Fruit fly (Drosophila melanogaster) whole organism, embryonic: ENCODE results near the gene Bhmt.
A peak's percentile ranks its signal among the peaks of the same experiment; 100 is the strongest.

Experiments
- CG1024 ChIP-seq: fragments of 200-800 bp; sonication (Bioruptor generic); IDR thresholded peaks from 2 replicates; pipeline ENCODE4 v1.3.6; 2022; ENCODE audit warnings: missing biosample characterization, missing genetic modification characterization
- CG10462 ChIP-seq: fragments of 200-800 bp; sonication (Bioruptor generic); optimal IDR thresholded peaks from 2 replicates; lab custom pipeline; 2016; ENCODE audit warnings: missing biosample characterization, missing genetic modification characterization
- CG12219 ChIP-seq: fragments of 200-800 bp; sonication (Bioruptor generic); optimal IDR thresholded peaks from 3 replicates; lab custom pipeline; 2018; ENCODE audit warnings: missing biosample characterization, mild to moderate bottlenecking, missing genetic modification characterization
- CG1233 ChIP-seq: fragments of 200-800 bp; sonication (Bioruptor generic); optimal IDR thresholded peaks from 4 replicates; lab custom pipeline; 2018; ENCODE audit warnings: missing biosample characterization, mild to moderate bottlenecking, missing genetic modification characterization
- CG12942 ChIP-seq: fragments of 200-800 bp; sonication (Bioruptor generic); optimal IDR thresholded peaks from 3 replicates; lab custom pipeline; 2016; ENCODE audit warnings: missing biosample characterization, missing genetic modification characterization
- CG13424 ChIP-seq: fragments of 200-800 bp; sonication (Bioruptor generic); optimal IDR thresholded peaks from 2 replicates; lab custom pipeline; 2019; ENCODE audit warnings: missing biosample characterization, mild to moderate bottlenecking, missing genetic modification characterization, moderate library complexity
- CG14441 ChIP-seq: fragments of 200-800 bp; sonication (Bioruptor generic); IDR thresholded peaks from 2 replicates; pipeline ENCODE4 v1.3.6; 2022; ENCODE audit warnings: missing biosample characterization, missing genetic modification characterization
- CG14667 ChIP-seq: fragments of 200-800 bp; sonication (Bioruptor generic); IDR thresholded peaks from 2 replicates; pipeline ENCODE4 v1.3.6; 2022; ENCODE audit warnings: missing biosample characterization, missing genetic modification characterization
- CG15479 ChIP-seq: fragments of 200-800 bp; sonication (Bioruptor generic); optimal IDR thresholded peaks from 3 replicates; lab custom pipeline; 2019; ENCODE audit warnings: missing biosample characterization, mild to moderate bottlenecking, missing genetic modification characterization, moderate library complexity
- CG15601 ChIP-seq: fragments of 200-800 bp; sonication (Bioruptor generic); optimal IDR thresholded peaks from 3 replicates; lab custom pipeline; 2019; ENCODE audit warnings: missing biosample characterization, mild to moderate bottlenecking, missing genetic modification characterization, moderate library complexity
- CG17359 ChIP-seq: fragments of 200-800 bp; sonication (Bioruptor generic); optimal IDR thresholded peaks from 3 replicates; lab custom pipeline; 2018; ENCODE audit warnings: missing biosample characterization, mild to moderate bottlenecking, missing genetic modification characterization, moderate library complexity
- CG3838 ChIP-seq: fragments of 200-800 bp; sonication (Bioruptor generic); optimal IDR thresholded peaks from 3 replicates; lab custom pipeline; 2016; ENCODE audit warnings: missing biosample characterization, missing genetic modification characterization
- CG4820 ChIP-seq: fragments of 200-800 bp; sonication (Bioruptor generic); optimal IDR thresholded peaks from 3 replicates; lab custom pipeline; 2016; ENCODE audit warnings: missing biosample characterization, missing genetic modification characterization
- CG7357 ChIP-seq: fragments of 200-800 bp; sonication (Bioruptor generic); IDR thresholded peaks from 3 replicates; pipeline ENCODE4 v1.3.6; 2022; ENCODE audit warnings: missing biosample characterization, missing genetic modification characterization
- CG7372 ChIP-seq: fragments of 200-800 bp; sonication (Bioruptor generic); IDR thresholded peaks from 2 replicates; pipeline ENCODE4 v1.3.6; 2022; ENCODE audit warnings: missing biosample characterization, missing genetic modification characterization
- Camta ChIP-seq: fragments of 200-800 bp; sonication (Bioruptor generic); optimal IDR thresholded peaks from 2 replicates; lab custom pipeline; 2016; ENCODE audit warnings: missing biosample characterization, missing genetic modification characterization
- CrebB ChIP-seq: fragments of 200-800 bp; sonication (Bioruptor generic); optimal IDR thresholded peaks from 3 replicates; lab custom pipeline; 2018; ENCODE audit warnings: missing biosample characterization, mild to moderate bottlenecking, missing genetic modification characterization
- D19A ChIP-seq: fragments of 200-800 bp; optimal IDR thresholded peaks from 3 replicates; lab custom pipeline; 2019; ENCODE audit warnings: missing biosample characterization, mild to moderate bottlenecking, missing genetic modification characterization, moderate library complexity
- Ets97D ChIP-seq: fragments of 200-800 bp; sonication (Bioruptor generic); optimal IDR thresholded peaks from 3 replicates; lab custom pipeline; 2016; ENCODE audit warnings: missing biosample characterization, missing genetic modification characterization
- Lhr ChIP-seq: fragments of 200-800 bp; sonication (Bioruptor generic); optimal IDR thresholded peaks from 3 replicates; lab custom pipeline; 2017; ENCODE audit warnings: mild to moderate bottlenecking, missing biosample characterization, missing genetic modification reagents, missing genetic modification characterization
- PHDP ChIP-seq: fragments of 200-800 bp; sonication (Bioruptor generic); optimal IDR thresholded peaks from 3 replicates; lab custom pipeline; 2018; ENCODE audit warnings: missing biosample characterization, mild to moderate bottlenecking, missing genetic modification characterization, moderate library complexity
- Ptx1 ChIP-seq: fragments of 200-800 bp; sonication (Bioruptor generic); IDR thresholded peaks from 2 replicates; pipeline ENCODE4 v1.3.6; 2022; ENCODE audit warnings: missing biosample characterization, missing genetic modification characterization
- bowl ChIP-seq: fragments of 200-800 bp; sonication (Bioruptor generic); IDR thresholded peaks from 2 replicates; pipeline ENCODE4 v1.3.6; 2022; ENCODE audit warnings: missing biosample characterization, missing genetic modification characterization
- cg ChIP-seq: fragments of 200-800 bp; sonication (Bioruptor generic); optimal IDR thresholded peaks from 3 replicates; lab custom pipeline; 2019; ENCODE audit warnings: missing biosample characterization, mild to moderate bottlenecking, missing genetic modification characterization, moderate library complexity
- chif ChIP-seq, 2 experiments: fragments of 200-800 bp; sonication (Bioruptor generic); optimal IDR thresholded peaks; 3 replicates each; lab custom pipeline; 2016; ENCODE audit warnings: missing biosample characterization in 2 of 2, missing genetic modification characterization in 2 of 2
- crol ChIP-seq: fragments of 200-800 bp; sonication (Bioruptor generic); IDR thresholded peaks from 2 replicates; pipeline ENCODE4 v1.3.6; 2022; ENCODE audit warnings: missing biosample characterization, missing genetic modification characterization
- crp ChIP-seq, 2 experiments: fragments of 200-800 bp; sonication (Bioruptor generic); optimal IDR thresholded peaks; 2 replicates in 1 of 2; 3 replicates in 1 of 2; lab custom pipeline; 2017; ENCODE audit warnings: missing biosample characterization in 2 of 2, missing genetic modification characterization in 2 of 2, mild to moderate bottlenecking in 1 of 2, moderate library complexity in 1 of 2
- cwo ChIP-seq: fragments of 200-800 bp; sonication (Bioruptor generic); optimal IDR thresholded peaks from 3 replicates; lab custom pipeline; 2017; ENCODE audit warnings: missing biosample characterization, missing genetic modification characterization, mild to moderate bottlenecking, moderate library complexity, missing genetic modification reagents
- dmrt99B ChIP-seq: fragments of 200-800 bp; sonication (Bioruptor generic); optimal IDR thresholded peaks from 2 replicates; lab custom pipeline; 2018; ENCODE audit warnings: missing biosample characterization, mild to moderate bottlenecking, missing genetic modification characterization, moderate library complexity
- ems ChIP-seq: fragments of 200-800 bp; sonication (Bioruptor generic); optimal IDR thresholded peaks from 3 replicates; lab custom pipeline; 2016; ENCODE audit warnings: missing biosample characterization, missing genetic modification characterization
- fd96Cb ChIP-seq: fragments of 200-800 bp; sonication (Bioruptor generic); optimal IDR thresholded peaks from 2 replicates; lab custom pipeline; 2018; ENCODE audit warnings: missing biosample characterization, mild to moderate bottlenecking, missing genetic modification characterization, moderate library complexity
- gce ChIP-seq: fragments of 200-800 bp; sonication (Bioruptor generic); IDR thresholded peaks from 3 replicates; pipeline ENCODE4 v1.3.6; 2022; ENCODE audit warnings: missing biosample characterization, missing genetic modification characterization
- gcm2 ChIP-seq: fragments of 200-800 bp; sonication (Bioruptor generic); optimal IDR thresholded peaks from 2 replicates; lab custom pipeline; 2016; ENCODE audit warnings: missing biosample characterization, missing genetic modification characterization
- hbn ChIP-seq: fragments of 200-800 bp; sonication (Bioruptor generic); IDR thresholded peaks from 2 replicates; pipeline ENCODE4 v1.3.6; 2022; ENCODE audit warnings: missing biosample characterization, missing genetic modification characterization; ENCODE audit not compliant: partially characterized antibody
- jing ChIP-seq: fragments of 200-800 bp; sonication (Bioruptor generic); optimal IDR thresholded peaks from 2 replicates; lab custom pipeline; 2018; ENCODE audit warnings: missing biosample characterization, mild to moderate bottlenecking, missing genetic modification characterization
- lmd ChIP-seq: fragments of 200-800 bp; sonication (Bioruptor generic); IDR thresholded peaks from 2 replicates; pipeline ENCODE4 v1.3.6; 2022; ENCODE audit warnings: missing biosample characterization, missing genetic modification characterization
- mam ChIP-seq: fragments of 200-800 bp; sonication (Bioruptor generic); optimal IDR thresholded peaks from 3 replicates; lab custom pipeline; 2016; ENCODE audit warnings: missing biosample characterization, missing genetic modification characterization
- mirr ChIP-seq: fragments of 200-800 bp; sonication (Bioruptor generic); optimal IDR thresholded peaks from 3 replicates; lab custom pipeline; 2018; ENCODE audit warnings: missing biosample characterization, mild to moderate bottlenecking, missing genetic modification characterization
- otp ChIP-seq: fragments of 200-800 bp; sonication (Bioruptor generic); IDR thresholded peaks from 3 replicates; pipeline ENCODE4, ENCODE4 v1.3.6; 2022; ENCODE audit warnings: missing biosample characterization, missing genetic modification characterization
- peb ChIP-seq: fragments of 200-800 bp; sonication (Bioruptor generic); IDR thresholded peaks from 2 replicates; pipeline ENCODE4 v1.3.6; 2022; ENCODE audit warnings: missing biosample characterization, missing genetic modification characterization
- prd ChIP-seq, 3 experiments: fragments of >200 bp in 2 of 3; fragments of 200-800 bp in 1 of 3; sonication (Bioruptor generic) in 1 of 3; optimal IDR thresholded peaks in 2 of 3; IDR thresholded peaks in 1 of 3; 2 replicates in 2 of 3; 3 replicates in 1 of 3; pipeline versions ENCODE4 v1.3.6 to Lab custom; 2017 to 2022; ENCODE audit warnings: missing biosample characterization in 1 of 3, missing genetic modification characterization in 1 of 3
- pzg ChIP-seq: fragments of 200-800 bp; sonication (Bioruptor generic); optimal IDR thresholded peaks from 3 replicates; lab custom pipeline; 2018; ENCODE audit warnings: missing biosample characterization, mild to moderate bottlenecking, missing genetic modification characterization, moderate library complexity
- schlank ChIP-seq: fragments of 200-800 bp; sonication (Bioruptor generic); optimal IDR thresholded peaks from 2 replicates; lab custom pipeline; 2018; ENCODE audit warnings: missing biosample characterization, mild to moderate bottlenecking, missing genetic modification characterization
- slp2 ChIP-seq: fragments of 200-800 bp; sonication (Bioruptor generic); optimal IDR thresholded peaks from 2 replicates; lab custom pipeline; 2016; ENCODE audit warnings: missing biosample characterization, missing genetic modification characterization
- so ChIP-seq: fragments of 200-800 bp; sonication (Bioruptor generic); IDR thresholded peaks from 3 replicates; pipeline ENCODE4 v1.3.6; 2022; ENCODE audit warnings: missing biosample characterization, missing genetic modification characterization
- tna ChIP-seq: fragments of 200-800 bp; sonication (Bioruptor generic); IDR thresholded peaks from 2 replicates; pipeline ENCODE4 v1.3.6; 2022; ENCODE audit warnings: missing biosample characterization, missing genetic modification characterization; ENCODE audit not compliant: partially characterized antibody
- trem ChIP-seq: fragments of 200-800 bp; optimal IDR thresholded peaks from 3 replicates; lab custom pipeline; 2019; ENCODE audit warnings: missing biosample characterization, mild to moderate bottlenecking, missing genetic modification characterization, moderate library complexity
- twi ChIP-seq: fragments of 200-800 bp; optimal IDR thresholded peaks from 2 replicates; lab custom pipeline; 2019; ENCODE audit warnings: missing biosample characterization, mild to moderate bottlenecking, missing genetic modification characterization, moderate library complexity
- zfh1 ChIP-seq: fragments of 200-800 bp; sonication (Bioruptor generic); IDR thresholded peaks from 3 replicates; pipeline ENCODE4 v1.3.6; 2022; ENCODE audit warnings: missing biosample characterization, missing genetic modification characterization

Bhmt gene

dm6 chr2L:18957142-18957674 lies at the start of gene Bhmt (continued):
- TF ChIP-seq chif (GFP tag; optimal IDR thresholded peaks at IDR 0.05; lab: Kevin White, UChicago): no peak
- TF ChIP-seq CG14667 (GFP tag; lab: Robert Waterston, UW): peak; percentile 56
- peak; percentile 42; the same call in 1 of the 2 replicates for TF ChIP-seq CG1024 (GFP tag; lab: Robert Waterston, UW)
- peak; percentile 58 for TF ChIP-seq CG13424
- peak; percentile 40 for TF ChIP-seq CG4820
- peak; percentile 44 for TF ChIP-seq CG15601 (tag; lab: Kevin White, UChicago)
- peak; percentile 39; the same call in 1 of the 3 replicates for TF ChIP-seq so
- no peak for TF ChIP-seq CG15479
- TF ChIP-seq CG3838: no peak
- TF ChIP-seq CG17359 (tag; lab: Kevin White, UChicago): peak; percentile 56
- TF ChIP-seq Ptx1 (GFP tag; lab: Robert Waterston, UW): peak; percentile 78
- no peak for TF ChIP-seq crol (GFP tag; lab: Robert Waterston, UW)
- peak; percentile 81 for TF ChIP-seq D19A (tag; lab: Kevin White, UChicago)
- TF ChIP-seq otp: 0 out of 3 replicates have a peak, but pooled peaks have one; percentile 19
- TF ChIP-seq schlank (tag; lab: Kevin White, UChicago): peak; percentile 15
- TF ChIP-seq mirr (GFP tag; lab: Kevin White, UChicago): peak; percentile 22
- peak; percentile 71 for TF ChIP-seq dmrt99B (tag; lab: Kevin White, UChicago)
- TF ChIP-seq gce (GFP tag; lab: Robert Waterston, UW): peak; percentile 13; the same call in 1 of the 3 replicates
- TF ChIP-seq cg (GFP tag; lab: Kevin White, UChicago): peak; percentile 24
- peak; percentile 11 for TF ChIP-seq CG12942
- peak; percentile 38 for TF ChIP-seq CrebB (tag; lab: Kevin White, UChicago)
- TF ChIP-seq gcm2: no peak
- TF ChIP-seq Lhr (GFP tag; lab: Kevin White, UChicago): no peak
- peak; percentile 54; the same call in 2 of the 3 replicates for TF ChIP-seq CG7357 (GFP tag; lab: Robert Waterston, UW)
- TF ChIP-seq trem: peak; percentile 33
- peak; percentile 28 for TF ChIP-seq twi (tag; lab: Kevin White, UChicago)
- no peak for TF ChIP-seq jing (GFP tag; lab: Kevin White, UChicago)
- TF ChIP-seq mam (GFP tag; lab: Kevin White, UChicago): peak; percentile 21
- TF ChIP-seq CG10462 (GFP tag; lab: Kevin White, UChicago): no peak
- TF ChIP-seq CG14441 (GFP tag; lab: Robert Waterston, UW): peak; percentile 78
- peak; percentile 58 for TF ChIP-seq CG1233 (GFP tag; lab: Kevin White, UChicago)
- peak; percentile 68 for TF ChIP-seq cwo (GFP tag; lab: Kevin White, UChicago)
- TF ChIP-seq bowl (GFP tag; lab: Robert Waterston, UW): peak; percentile 50; the same call in 1 of the 2 replicates
- no peak for TF ChIP-seq ems (GFP tag; lab: Kevin White, UChicago)
- TF ChIP-seq crp (GFP tag; optimal IDR thresholded peaks at IDR 0.05; lab: Kevin White, UChicago): peak in 1 of 2 experiments; percentile 77
- peak; percentile 77 for TF ChIP-seq lmd (GFP tag; lab: Robert Waterston, UW)
- TF ChIP-seq CG12219 (GFP tag; lab: Kevin White, UChicago): peak; percentile 14
- no peak for TF ChIP-seq slp2 (GFP tag; lab: Kevin White, UChicago)
- TF ChIP-seq hbn (GFP tag; lab: Robert Waterston, UW): no peak
- peak; percentile 4 for TF ChIP-seq pzg (GFP tag; lab: Kevin White, UChicago)
- peak; percentile 65; the same call in 2 of the 3 replicates for TF ChIP-seq zfh1 (GFP tag; lab: Robert Waterston, UW)
- no peak for TF ChIP-seq tna
- TF ChIP-seq Ets97D (GFP tag; lab: Kevin White, UChicago): no peak
- TF ChIP-seq peb (GFP tag; lab: Robert Waterston, UW): no peak
- peak; percentile 80 for TF ChIP-seq PHDP (tag; lab: Kevin White, UChicago)
- TF ChIP-seq prd (optimal IDR thresholded peaks at IDR 0.05; lab: Kevin White, UChicago): no peak
- peak; percentile 66 for TF ChIP-seq prd (GFP tag; IDR thresholded peaks at IDR 0.05; lab: Robert Waterston, UW)
- no peak for TF ChIP-seq Camta (GFP tag; lab: Kevin White, UChicago)
- peak; percentile 48 for TF ChIP-seq fd96Cb
- TF ChIP-seq CG7372: peak; percentile 40; the same call in 1 of the 2 replicates
